Fruit fly (Drosophila melanogaster) whole organism, prepupa: Measurements from ENCODE around the gene Mocs1.

Source experiments
- CG10669 ChIP-seq: fragments of 200-800 bp; sonication (Bioruptor generic); optimal IDR thresholded peaks from 3 replicates; lab custom pipeline; 2018; ENCODE audit warnings: missing biosample characterization, mild to moderate bottlenecking, missing genetic modification characterization, moderate library complexity
- CG11294 ChIP-seq: fragments of 200-800 bp; sonication (Bioruptor generic); IDR thresholded peaks from 2 replicates; pipeline ENCODE4 v1.3.6; 2022; ENCODE audit warnings: missing biosample characterization, missing genetic modification characterization
- CG11762 ChIP-seq: fragments of 200-800 bp; sonication (Bioruptor generic); optimal IDR thresholded peaks from 3 replicates; lab custom pipeline; 2016; ENCODE audit warnings: missing biosample characterization, missing genetic modification characterization; ENCODE audit not compliant: insufficient read depth
- CG15336 ChIP-seq: fragments of 200-800 bp; sonication (Bioruptor generic); IDR thresholded peaks from 2 replicates; pipeline ENCODE4 v1.3.6; 2022; ENCODE audit warnings: missing biosample characterization, missing genetic modification characterization
- CG1621 ChIP-seq: fragments of 200-800 bp; sonication (Bioruptor generic); optimal IDR thresholded peaks from 3 replicates; lab custom pipeline; 2018; ENCODE audit warnings: missing biosample characterization, mild to moderate bottlenecking, missing genetic modification characterization
- CG16779 ChIP-seq: fragments of 200-800 bp; sonication (Bioruptor generic); optimal IDR thresholded peaks from 3 replicates; lab custom pipeline; 2017; ENCODE audit warnings: missing biosample characterization, mild to moderate bottlenecking, missing genetic modification characterization
- CG3032 ChIP-seq: fragments of 200-800 bp; optimal IDR thresholded peaks from 2 replicates; lab custom pipeline; 2019; ENCODE audit warnings: missing biosample characterization, mild to moderate bottlenecking, missing genetic modification characterization, moderate library complexity
- CG31627 ChIP-seq: fragments of 200-800 bp; sonication (Bioruptor generic); optimal IDR thresholded peaks from 3 replicates; lab custom pipeline; 2016; ENCODE audit warnings: missing biosample characterization, missing genetic modification characterization
- CG32006 ChIP-seq: fragments of 200-800 bp; sonication (Bioruptor generic); optimal IDR thresholded peaks from 3 replicates; lab custom pipeline; 2017; ENCODE audit warnings: missing biosample characterization, mild to moderate bottlenecking, missing genetic modification characterization
- CG3919 ChIP-seq: fragments of 200-800 bp; sonication (Bioruptor generic); optimal IDR thresholded peaks from 3 replicates; lab custom pipeline; 2016; ENCODE audit warnings: missing biosample characterization, missing genetic modification characterization
- CG4318 ChIP-seq: fragments of 200-800 bp; sonication (Bioruptor generic); optimal IDR thresholded peaks from 3 replicates; lab custom pipeline; 2017; ENCODE audit warnings: missing biosample characterization, mild to moderate bottlenecking, missing genetic modification characterization
- CG6163 ChIP-seq: fragments of 200-800 bp; sonication (Bioruptor generic); IDR thresholded peaks from 3 replicates; pipeline ENCODE4 v1.3.6; 2022; ENCODE audit warnings: missing biosample characterization, missing genetic modification characterization
- CG6792 ChIP-seq: fragments of 200-800 bp; sonication (Bioruptor generic); optimal IDR thresholded peaks from 3 replicates; lab custom pipeline; 2016; ENCODE audit warnings: missing biosample characterization, missing genetic modification characterization
- CG6808 ChIP-seq: fragments of 200-800 bp; sonication (Bioruptor generic); optimal IDR thresholded peaks from 3 replicates; lab custom pipeline; 2017; ENCODE audit warnings: missing biosample characterization, missing genetic modification characterization, mild to moderate bottlenecking, moderate library complexity, missing genetic modification reagents
- CG6854 ChIP-seq: fragments of 200-800 bp; sonication (Bioruptor generic); optimal IDR thresholded peaks from 2 replicates; lab custom pipeline; 2017; ENCODE audit warnings: missing biosample characterization, mild to moderate bottlenecking, missing genetic modification characterization
- CG7368 ChIP-seq: fragments of 200-800 bp; sonication (Bioruptor generic); optimal IDR thresholded peaks from 3 replicates; lab custom pipeline; 2016; ENCODE audit warnings: missing biosample characterization, missing genetic modification characterization
- CG8119 ChIP-seq: fragments of 200-800 bp; sonication (Bioruptor generic); IDR thresholded peaks from 3 replicates; pipeline ENCODE4 v1.3.6; 2022; ENCODE audit warnings: missing biosample characterization, missing genetic modification characterization
- CG8319 ChIP-seq: fragments of 200-800 bp; sonication (Bioruptor generic); optimal IDR thresholded peaks from 3 replicates; lab custom pipeline; 2016; ENCODE audit warnings: missing biosample characterization, missing genetic modification characterization
- CG8632 ChIP-seq: fragments of 200-800 bp; sonication (Bioruptor generic); optimal IDR thresholded peaks from 3 replicates; lab custom pipeline; 2016; ENCODE audit warnings: missing biosample characterization, missing genetic modification characterization
- Eip75B ChIP-seq: fragments of 200-800 bp; sonication (Bioruptor generic); optimal IDR thresholded peaks from 3 replicates; lab custom pipeline; 2016; ENCODE audit warnings: missing biosample characterization, missing genetic modification characterization
- Eip78C ChIP-seq: fragments of 200-800 bp; sonication (Bioruptor generic); peaks from one replicate; lab custom pipeline; 2016; ENCODE audit warnings: missing biosample characterization, missing genetic modification characterization
- Eip93F ChIP-seq: fragments of 200-800 bp; sonication (Bioruptor generic); optimal IDR thresholded peaks from 2 replicates; lab custom pipeline; 2016; ENCODE audit warnings: missing biosample characterization, mild to moderate bottlenecking, missing genetic modification characterization
- Ets21C ChIP-seq: fragments of 200-800 bp; sonication (Bioruptor generic); optimal IDR thresholded peaks from 3 replicates; lab custom pipeline; 2016; ENCODE audit warnings: missing biosample characterization, missing genetic modification characterization
- Ets96B ChIP-seq: fragments of 200-800 bp; optimal IDR thresholded peaks from 2 replicates; lab custom pipeline; 2019; ENCODE audit warnings: missing biosample characterization, mild to moderate bottlenecking, missing genetic modification characterization, moderate library complexity
- Gug ChIP-seq: fragments of 200-800 bp; sonication (Bioruptor generic); IDR thresholded peaks from 2 replicates; pipeline ENCODE4 v1.3.6; 2022; ENCODE audit warnings: missing biosample characterization, missing genetic modification characterization
- Hr38 ChIP-seq: sonication (Bioruptor generic); optimal IDR thresholded peaks from 2 replicates; lab custom pipeline; 2016; ENCODE audit warnings: missing biosample characterization, missing genetic modification characterization
- Hr39 ChIP-seq: fragments of 200-800 bp; sonication (Bioruptor generic); optimal IDR thresholded peaks from 2 replicates; lab custom pipeline; 2016; ENCODE audit warnings: missing biosample characterization, missing genetic modification characterization
- Hr4 ChIP-seq: fragments of 200-800 bp; sonication (Bioruptor generic); optimal IDR thresholded peaks from 3 replicates; lab custom pipeline; 2016; ENCODE audit warnings: missing biosample characterization, missing genetic modification characterization
- Lpt ChIP-seq: fragments of 200-800 bp; sonication (Bioruptor generic); optimal IDR thresholded peaks from 3 replicates; lab custom pipeline; 2016; ENCODE audit warnings: missing biosample characterization, missing genetic modification characterization
- OdsH ChIP-seq: fragments of 200-800 bp; sonication (Bioruptor generic); optimal IDR thresholded peaks from 3 replicates; lab custom pipeline; 2016; ENCODE audit warnings: missing biosample characterization, missing genetic modification characterization
- Smox ChIP-seq: fragments of 200-800 bp; sonication (Bioruptor generic); optimal IDR thresholded peaks from 3 replicates; lab custom pipeline; 2016; ENCODE audit warnings: missing biosample characterization, missing genetic modification characterization
- Sox102F ChIP-seq: fragments of 200-800 bp; sonication (Bioruptor generic); optimal IDR thresholded peaks from 2 replicates; lab custom pipeline; 2016; ENCODE audit warnings: missing biosample characterization, mild to moderate bottlenecking, missing genetic modification characterization
- Sox14 ChIP-seq: fragments of 200-800 bp; sonication (Bioruptor generic); optimal IDR thresholded peaks from 3 replicates; lab custom pipeline; 2016; ENCODE audit warnings: missing biosample characterization, missing genetic modification characterization
- Sox15 ChIP-seq: fragments of 200-800 bp; sonication (Bioruptor generic); optimal IDR thresholded peaks from 3 replicates; lab custom pipeline; 2016; ENCODE audit warnings: missing biosample characterization, missing genetic modification characterization
- acj6 ChIP-seq: fragments of 200-800 bp; sonication (Bioruptor generic); optimal IDR thresholded peaks from 3 replicates; lab custom pipeline; 2016; ENCODE audit warnings: missing biosample characterization, missing genetic modification characterization
- cyc ChIP-seq: fragments of 200-800 bp; sonication (Bioruptor generic); optimal IDR thresholded peaks from 3 replicates; lab custom pipeline; 2016; ENCODE audit warnings: missing biosample characterization, missing genetic modification characterization
- dac ChIP-seq: fragments of 200-800 bp; sonication (Bioruptor generic); optimal IDR thresholded peaks from 2 replicates; lab custom pipeline; 2017; ENCODE audit warnings: missing biosample characterization, mild to moderate bottlenecking, missing genetic modification characterization
- esn ChIP-seq: fragments of 200-800 bp; sonication (Bioruptor generic); optimal IDR thresholded peaks from 2 replicates; lab custom pipeline; 2016; ENCODE audit warnings: missing biosample characterization, mild to moderate bottlenecking, missing genetic modification characterization, moderate library complexity
- fd85E ChIP-seq: fragments of 200-800 bp; sonication (Bioruptor generic); optimal IDR thresholded peaks from 3 replicates; lab custom pipeline; 2016; ENCODE audit warnings: missing biosample characterization, missing genetic modification characterization
- lz ChIP-seq: fragments of 200-800 bp; sonication (Bioruptor generic); optimal IDR thresholded peaks from 3 replicates; lab custom pipeline; 2016; ENCODE audit warnings: missing biosample characterization, missing genetic modification characterization
- pdm3 ChIP-seq: fragments of 200-800 bp; sonication (Bioruptor generic); optimal IDR thresholded peaks from 3 replicates; lab custom pipeline; 2016; ENCODE audit warnings: missing biosample characterization, missing genetic modification characterization
- spab ChIP-seq: fragments of 200-800 bp; sonication (Bioruptor generic); optimal IDR thresholded peaks from 2 replicates; lab custom pipeline; 2017; ENCODE audit warnings: missing biosample characterization, mild to moderate bottlenecking, missing genetic modification characterization, missing genetic modification reagents
- ss ChIP-seq, 2 experiments: fragments of 200-800 bp; sonication (Bioruptor generic); optimal IDR thresholded peaks; 2 replicates in 1 of 2; 3 replicates in 1 of 2; lab custom pipeline; 2017 to 2018; ENCODE audit warnings: mild to moderate bottlenecking in 2 of 2, missing biosample characterization in 2 of 2, missing genetic modification characterization in 2 of 2, moderate library complexity in 1 of 2
- svp ChIP-seq: fragments of 200-800 bp; sonication (Bioruptor generic); peaks from one replicate; lab custom pipeline; 2016; ENCODE audit warnings: missing biosample characterization, missing genetic modification characterization
- topi ChIP-seq: fragments of 200-800 bp; sonication (Bioruptor generic); optimal IDR thresholded peaks from 3 replicates; lab custom pipeline; 2016; ENCODE audit warnings: missing biosample characterization, missing genetic modification characterization
- vri ChIP-seq: fragments of 200-800 bp; sonication (Bioruptor generic); optimal IDR thresholded peaks from 3 replicates; lab custom pipeline; 2016; ENCODE audit warnings: missing biosample characterization, mild to moderate bottlenecking, missing genetic modification characterization

Mocs1 gene

dm6 chr3L:11091943-11092609 is 21.8 kb downstream of the Mocs1 start (continued):
- peak; percentile 74 for TF ChIP-seq esn (GFP tag; lab: Kevin White, UChicago)
- peak; percentile 73 for TF ChIP-seq cyc (GFP tag; lab: Kevin White, UChicago)
- peak; percentile 84 for TF ChIP-seq Eip78C (GFP tag; lab: Kevin White, UChicago)
- peak; percentile 56 for TF ChIP-seq Sox102F (GFP tag; lab: Kevin White, UChicago)
- peak; percentile 57 for TF ChIP-seq acj6 (GFP tag; lab: Kevin White, UChicago)
- peak; percentile 9 for TF ChIP-seq Lpt (GFP tag; lab: Kevin White, UChicago)
- peak; percentile 41 for TF ChIP-seq CG3032 (tag; lab: Kevin White, UChicago)
- TF ChIP-seq Hr39 (GFP tag; lab: Kevin White, UChicago) = peak; percentile 59
- peak; percentile 56 for TF ChIP-seq CG6792
- TF ChIP-seq CG6854 (GFP tag; lab: Kevin White, UChicago) = peak; percentile 18
- TF ChIP-seq dac (GFP tag; lab: Kevin White, UChicago) = no peak
- no peak for TF ChIP-seq Ets96B (tag; lab: Kevin White, UChicago)
- TF ChIP-seq OdsH (GFP tag; lab: Kevin White, UChicago) = peak; percentile 67
- peak; percentile 73 for TF ChIP-seq svp (GFP tag; lab: Kevin White, UChicago)
- peak; percentile 79 for TF ChIP-seq CG3919
- no peak for TF ChIP-seq Eip93F (GFP tag; lab: Kevin White, UChicago)
- peak; percentile 51 for TF ChIP-seq CG6808 (GFP tag; lab: Kevin White, UChicago)
- peak; percentile 76 for TF ChIP-seq topi (GFP tag; lab: Kevin White, UChicago)
- TF ChIP-seq ss (GFP tag; optimal IDR thresholded peaks at IDR 0.05; lab: Kevin White, UChicago) = peak; percentile 21 to 52
- TF ChIP-seq CG31627 (GFP tag; lab: Kevin White, UChicago) = peak; percentile 73
- TF ChIP-seq CG8319 (GFP tag; lab: Kevin White, UChicago) = peak; percentile 59
- no peak for TF ChIP-seq CG4318 (GFP tag; lab: Kevin White, UChicago)

DNA sequence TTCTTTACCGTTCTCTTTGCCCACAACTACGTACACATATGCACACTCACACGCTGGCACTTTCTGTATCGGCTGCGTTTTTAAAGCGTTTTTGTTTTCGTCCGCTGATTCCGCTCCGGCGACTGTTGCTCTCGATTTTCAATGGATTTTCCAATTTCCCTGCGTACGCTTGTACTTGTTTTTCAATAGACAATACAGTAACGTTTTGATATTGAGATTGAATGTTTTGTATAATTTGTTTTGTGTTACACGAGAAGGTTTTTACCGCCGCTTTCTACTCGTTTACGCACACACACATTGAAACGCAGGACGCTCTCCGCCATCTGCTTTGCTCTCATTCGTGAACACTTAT is 22.3 kb downstream of the Mocs1 start:
- no peak for TF ChIP-seq Eip93F (GFP tag; lab: Kevin White, UChicago)
- TF ChIP-seq vri (GFP tag; lab: Kevin White, UChicago) = peak; percentile 28
- TF ChIP-seq Sox15 (GFP tag; lab: Kevin White, UChicago) = no peak
- TF ChIP-seq CG32006 = no peak
- TF ChIP-seq, all 60 proteins: peak for 1

- TF ChIP-seq CG6163 (GFP tag; lab: Robert Waterston, UW) = peak; percentile 64
- TF ChIP-seq CG8119 = no peak
- peak; percentile 53 for TF ChIP-seq Sox14 (GFP tag; lab: Kevin White, UChicago)
- TF ChIP-seq fd85E (GFP tag; lab: Kevin White, UChicago) = no peak
- peak; percentile 55 for TF ChIP-seq Smox (GFP tag; lab: Kevin White, UChicago)
- no peak for TF ChIP-seq CG8319 (GFP tag; lab: Kevin White, UChicago)
- TF ChIP-seq CG8632 (GFP tag; lab: Kevin White, UChicago) = peak; percentile 17
- TF ChIP-seq Hr4 = peak; percentile 34
- TF ChIP-seq Sox15 (GFP tag; lab: Kevin White, UChicago) = peak; percentile 23
- TF ChIP-seq Gug (GFP tag; lab: Robert Waterston, UW) = peak; percentile 42; the same call in 1 of the 2 replicates
- no peak for TF ChIP-seq CG4318 (GFP tag; lab: Kevin White, UChicago)
- TF ChIP-seq CG7368 (GFP tag; lab: Kevin White, UChicago) = peak; percentile 20
- TF ChIP-seq lz (GFP tag; lab: Kevin White, UChicago) = peak; percentile 72
- peak; percentile 32; the same call in 1 of the 2 replicates for TF ChIP-seq CG11294 (GFP tag; lab: Robert Waterston, UW)
- TF ChIP-seq CG1621 (tag; lab: Kevin White, UChicago) = no peak
- peak; percentile 57 for TF ChIP-seq CG3919
- TF ChIP-seq CG11762 (GFP tag; lab: Kevin White, UChicago) = no peak
- TF ChIP-seq Hr39 (GFP tag; lab: Kevin White, UChicago) = peak; percentile 48
- TF ChIP-seq Ets21C (GFP tag; lab: Kevin White, UChicago) = peak; percentile 50
- TF ChIP-seq CG16779 = no peak
- TF ChIP-seq Eip93F (GFP tag; lab: Kevin White, UChicago) = peak; percentile 52
- TF ChIP-seq OdsH (GFP tag; lab: Kevin White, UChicago) = peak; percentile 49
- TF ChIP-seq CG15336 (GFP tag; lab: Robert Waterston, UW) = peak; percentile 45; the same call in 1 of the 2 replicates
- TF ChIP-seq Eip75B (GFP tag; lab: Kevin White, UChicago) = peak; percentile 41
- TF ChIP-seq CG10669 (GFP tag; lab: Kevin White, UChicago) = peak; percentile 25
- TF ChIP-seq pdm3 = peak; percentile 57
- TF ChIP-seq spab = no peak
- no peak for TF ChIP-seq dac (GFP tag; lab: Kevin White, UChicago)
- TF ChIP-seq CG6808 (GFP tag; lab: Kevin White, UChicago) = no peak
- no peak for TF ChIP-seq Hr38 (GFP tag; lab: Kevin White, UChicago)
Measured at dm6 chr3L:11093046-11093520, 22.8 kb downstream of the Mocs1 start, which contains the start of gene JIL-1. Gene JIL-1, minus strand, starts transcription at chr3L:11093193.
